Fruit fly (Drosophila melanogaster) whole organism, prepupa: ENCODE results near the gene CG3857.

Experiments used
- CG10631 ChIP-seq: fragments of 200-800 bp; sonication (Bioruptor generic); optimal IDR thresholded peaks from 2 replicates; lab custom pipeline; 2016; ENCODE audit warnings: missing biosample characterization, missing genetic modification characterization
- CG10669 ChIP-seq: fragments of 200-800 bp; sonication (Bioruptor generic); optimal IDR thresholded peaks from 3 replicates; lab custom pipeline; 2018; ENCODE audit warnings: missing biosample characterization, mild to moderate bottlenecking, missing genetic modification characterization, moderate library complexity
- CG11294 ChIP-seq: fragments of 200-800 bp; sonication (Bioruptor generic); IDR thresholded peaks from 2 replicates; pipeline ENCODE4 v1.3.6; 2022; ENCODE audit warnings: missing biosample characterization, missing genetic modification characterization
- CG15336 ChIP-seq: fragments of 200-800 bp; sonication (Bioruptor generic); IDR thresholded peaks from 2 replicates; pipeline ENCODE4 v1.3.6; 2022; ENCODE audit warnings: missing biosample characterization, missing genetic modification characterization
- CG1621 ChIP-seq: fragments of 200-800 bp; sonication (Bioruptor generic); optimal IDR thresholded peaks from 3 replicates; lab custom pipeline; 2018; ENCODE audit warnings: missing biosample characterization, mild to moderate bottlenecking, missing genetic modification characterization
- CG31627 ChIP-seq: fragments of 200-800 bp; sonication (Bioruptor generic); optimal IDR thresholded peaks from 3 replicates; lab custom pipeline; 2016; ENCODE audit warnings: missing biosample characterization, missing genetic modification characterization
- CG32006 ChIP-seq: fragments of 200-800 bp; sonication (Bioruptor generic); optimal IDR thresholded peaks from 3 replicates; lab custom pipeline; 2017; ENCODE audit warnings: missing biosample characterization, mild to moderate bottlenecking, missing genetic modification characterization
- CG34406 ChIP-seq: fragments of 200-800 bp; sonication (Bioruptor generic); optimal IDR thresholded peaks from 3 replicates; lab custom pipeline; 2016; ENCODE audit warnings: missing biosample characterization, missing genetic modification characterization
- CG3919 ChIP-seq: fragments of 200-800 bp; sonication (Bioruptor generic); optimal IDR thresholded peaks from 3 replicates; lab custom pipeline; 2016; ENCODE audit warnings: missing biosample characterization, missing genetic modification characterization
- CG4318 ChIP-seq: fragments of 200-800 bp; sonication (Bioruptor generic); optimal IDR thresholded peaks from 3 replicates; lab custom pipeline; 2017; ENCODE audit warnings: missing biosample characterization, mild to moderate bottlenecking, missing genetic modification characterization
- CG6163 ChIP-seq: fragments of 200-800 bp; sonication (Bioruptor generic); IDR thresholded peaks from 3 replicates; pipeline ENCODE4 v1.3.6; 2022; ENCODE audit warnings: missing biosample characterization, missing genetic modification characterization
- CG6276 ChIP-seq: fragments of 200-800 bp; sonication (Bioruptor generic); optimal IDR thresholded peaks from 2 replicates; lab custom pipeline; 2017; ENCODE audit warnings: missing biosample characterization, mild to moderate bottlenecking, missing genetic modification characterization
- CG6792 ChIP-seq: fragments of 200-800 bp; sonication (Bioruptor generic); optimal IDR thresholded peaks from 3 replicates; lab custom pipeline; 2016; ENCODE audit warnings: missing biosample characterization, missing genetic modification characterization
- CG6808 ChIP-seq: fragments of 200-800 bp; sonication (Bioruptor generic); optimal IDR thresholded peaks from 3 replicates; lab custom pipeline; 2017; ENCODE audit warnings: missing biosample characterization, missing genetic modification characterization, mild to moderate bottlenecking, moderate library complexity, missing genetic modification reagents
- CG6854 ChIP-seq: fragments of 200-800 bp; sonication (Bioruptor generic); optimal IDR thresholded peaks from 2 replicates; lab custom pipeline; 2017; ENCODE audit warnings: missing biosample characterization, mild to moderate bottlenecking, missing genetic modification characterization
- CG7368 ChIP-seq: fragments of 200-800 bp; sonication (Bioruptor generic); optimal IDR thresholded peaks from 3 replicates; lab custom pipeline; 2016; ENCODE audit warnings: missing biosample characterization, missing genetic modification characterization
- CG8119 ChIP-seq: fragments of 200-800 bp; sonication (Bioruptor generic); IDR thresholded peaks from 3 replicates; pipeline ENCODE4 v1.3.6; 2022; ENCODE audit warnings: missing biosample characterization, missing genetic modification characterization
- CG8632 ChIP-seq: fragments of 200-800 bp; sonication (Bioruptor generic); optimal IDR thresholded peaks from 3 replicates; lab custom pipeline; 2016; ENCODE audit warnings: missing biosample characterization, missing genetic modification characterization
- CG9139 ChIP-seq: fragments of 200-800 bp; sonication (Bioruptor generic); optimal IDR thresholded peaks from 3 replicates; lab custom pipeline; 2017; ENCODE audit warnings: missing biosample characterization, mild to moderate bottlenecking, missing genetic modification characterization
- Eip78C ChIP-seq: fragments of 200-800 bp; sonication (Bioruptor generic); peaks from one replicate; lab custom pipeline; 2016; ENCODE audit warnings: missing biosample characterization, missing genetic modification characterization
- Eip93F ChIP-seq: fragments of 200-800 bp; sonication (Bioruptor generic); optimal IDR thresholded peaks from 2 replicates; lab custom pipeline; 2016; ENCODE audit warnings: missing biosample characterization, mild to moderate bottlenecking, missing genetic modification characterization
- Ets21C ChIP-seq: fragments of 200-800 bp; sonication (Bioruptor generic); optimal IDR thresholded peaks from 3 replicates; lab custom pipeline; 2016; ENCODE audit warnings: missing biosample characterization, missing genetic modification characterization
- Ets96B ChIP-seq: fragments of 200-800 bp; optimal IDR thresholded peaks from 2 replicates; lab custom pipeline; 2019; ENCODE audit warnings: missing biosample characterization, mild to moderate bottlenecking, missing genetic modification characterization, moderate library complexity
- Gug ChIP-seq: fragments of 200-800 bp; sonication (Bioruptor generic); IDR thresholded peaks from 2 replicates; pipeline ENCODE4 v1.3.6; 2022; ENCODE audit warnings: missing biosample characterization, missing genetic modification characterization
- Hr38 ChIP-seq: sonication (Bioruptor generic); optimal IDR thresholded peaks from 2 replicates; lab custom pipeline; 2016; ENCODE audit warnings: missing biosample characterization, missing genetic modification characterization
- Hr4 ChIP-seq: fragments of 200-800 bp; sonication (Bioruptor generic); optimal IDR thresholded peaks from 3 replicates; lab custom pipeline; 2016; ENCODE audit warnings: missing biosample characterization, missing genetic modification characterization
- Lpt ChIP-seq: fragments of 200-800 bp; sonication (Bioruptor generic); optimal IDR thresholded peaks from 3 replicates; lab custom pipeline; 2016; ENCODE audit warnings: missing biosample characterization, missing genetic modification characterization
- OdsH ChIP-seq: fragments of 200-800 bp; sonication (Bioruptor generic); optimal IDR thresholded peaks from 3 replicates; lab custom pipeline; 2016; ENCODE audit warnings: missing biosample characterization, missing genetic modification characterization
- Smox ChIP-seq: fragments of 200-800 bp; sonication (Bioruptor generic); optimal IDR thresholded peaks from 3 replicates; lab custom pipeline; 2016; ENCODE audit warnings: missing biosample characterization, missing genetic modification characterization
- Sox14 ChIP-seq: fragments of 200-800 bp; sonication (Bioruptor generic); optimal IDR thresholded peaks from 3 replicates; lab custom pipeline; 2016; ENCODE audit warnings: missing biosample characterization, missing genetic modification characterization
- Sox15 ChIP-seq: fragments of 200-800 bp; sonication (Bioruptor generic); optimal IDR thresholded peaks from 3 replicates; lab custom pipeline; 2016; ENCODE audit warnings: missing biosample characterization, missing genetic modification characterization
- achi ChIP-seq: fragments of 200-800 bp; sonication (Bioruptor generic); optimal IDR thresholded peaks from 3 replicates; lab custom pipeline; 2016; ENCODE audit warnings: missing biosample characterization, missing genetic modification characterization
- acj6 ChIP-seq: fragments of 200-800 bp; sonication (Bioruptor generic); optimal IDR thresholded peaks from 3 replicates; lab custom pipeline; 2016; ENCODE audit warnings: missing biosample characterization, missing genetic modification characterization
- cyc ChIP-seq: fragments of 200-800 bp; sonication (Bioruptor generic); optimal IDR thresholded peaks from 3 replicates; lab custom pipeline; 2016; ENCODE audit warnings: missing biosample characterization, missing genetic modification characterization
- dac ChIP-seq: fragments of 200-800 bp; sonication (Bioruptor generic); optimal IDR thresholded peaks from 2 replicates; lab custom pipeline; 2017; ENCODE audit warnings: missing biosample characterization, mild to moderate bottlenecking, missing genetic modification characterization
- dsx ChIP-seq: fragments of 200-800 bp; optimal IDR thresholded peaks from 3 replicates; lab custom pipeline; 2019; ENCODE audit warnings: missing biosample characterization, mild to moderate bottlenecking, missing genetic modification characterization, moderate library complexity; ENCODE audit not compliant: poor library complexity, severe bottlenecking
- eg ChIP-seq: fragments of 200-800 bp; sonication (Bioruptor generic); IDR thresholded peaks from 3 replicates; pipeline ENCODE4 v1.3.6; 2022; ENCODE audit warnings: missing biosample characterization, missing genetic modification characterization
- esn ChIP-seq: fragments of 200-800 bp; sonication (Bioruptor generic); optimal IDR thresholded peaks from 2 replicates; lab custom pipeline; 2016; ENCODE audit warnings: missing biosample characterization, mild to moderate bottlenecking, missing genetic modification characterization, moderate library complexity
- fd59A ChIP-seq: fragments of 200-800 bp; sonication (Bioruptor generic); optimal IDR thresholded peaks from 2 replicates; lab custom pipeline; 2017; ENCODE audit warnings: missing biosample characterization, mild to moderate bottlenecking, missing genetic modification characterization, missing genetic modification reagents
- fd85E ChIP-seq: fragments of 200-800 bp; sonication (Bioruptor generic); optimal IDR thresholded peaks from 3 replicates; lab custom pipeline; 2016; ENCODE audit warnings: missing biosample characterization, missing genetic modification characterization
- lz ChIP-seq: fragments of 200-800 bp; sonication (Bioruptor generic); optimal IDR thresholded peaks from 3 replicates; lab custom pipeline; 2016; ENCODE audit warnings: missing biosample characterization, missing genetic modification characterization
- pdm3 ChIP-seq: fragments of 200-800 bp; sonication (Bioruptor generic); optimal IDR thresholded peaks from 3 replicates; lab custom pipeline; 2016; ENCODE audit warnings: missing biosample characterization, missing genetic modification characterization
- salr ChIP-seq, 2 experiments: fragments of 200-800 bp; sonication (Bioruptor generic); optimal IDR thresholded peaks; 3 replicates each; lab custom pipeline; 2016 to 2018; ENCODE audit warnings: missing biosample characterization in 2 of 2, missing genetic modification characterization in 2 of 2, mild to moderate bottlenecking in 1 of 2
- svp ChIP-seq: fragments of 200-800 bp; sonication (Bioruptor generic); peaks from one replicate; lab custom pipeline; 2016; ENCODE audit warnings: missing biosample characterization, missing genetic modification characterization
- vri ChIP-seq: fragments of 200-800 bp; sonication (Bioruptor generic); optimal IDR thresholded peaks from 3 replicates; lab custom pipeline; 2016; ENCODE audit warnings: missing biosample characterization, mild to moderate bottlenecking, missing genetic modification characterization

CG3857 gene

dm6 chrX:1979673-1980072 is 39.8 kb upstream of the CG3857 start (continued):
- TF ChIP-seq Eip93F (GFP tag; lab: Kevin White, UChicago) = no peak
- TF ChIP-seq CG9139 = no peak
- no peak for TF ChIP-seq Ets96B (tag; lab: Kevin White, UChicago)
- TF ChIP-seq Eip78C (GFP tag; lab: Kevin White, UChicago) = peak; percentile 21
- TF ChIP-seq CG32006 (GFP tag; lab: Kevin White, UChicago) = peak; percentile 63
- TF ChIP-seq CG6276 (GFP tag; lab: Kevin White, UChicago) = peak; percentile 75
- no peak for TF ChIP-seq CG31627 (GFP tag; lab: Kevin White, UChicago)
- no peak for TF ChIP-seq esn (GFP tag; lab: Kevin White, UChicago)
- TF ChIP-seq Smox = no peak
- no peak for TF ChIP-seq fd59A (GFP tag; lab: Kevin White, UChicago)
- TF ChIP-seq eg = peak; percentile 89
- peak; percentile 38 for TF ChIP-seq pdm3
- TF ChIP-seq CG6854 = no peak
- no peak for TF ChIP-seq salr (GFP tag; optimal IDR thresholded peaks at IDR 0.05; lab: Kevin White, UChicago)
- TF ChIP-seq acj6 (GFP tag; lab: Kevin White, UChicago) = peak; percentile 9
- peak; percentile 90 for TF ChIP-seq CG15336 (GFP tag; lab: Robert Waterston, UW)
- no peak for TF ChIP-seq CG6808 (GFP tag; lab: Kevin White, UChicago)
- TF ChIP-seq achi (GFP tag; lab: Kevin White, UChicago) = peak; percentile 7
- no peak for TF ChIP-seq CG8632 (GFP tag; lab: Kevin White, UChicago)
- no peak for TF ChIP-seq Ets21C (GFP tag; lab: Kevin White, UChicago)
- TF ChIP-seq CG7368 (GFP tag; lab: Kevin White, UChicago) = no peak
- TF ChIP-seq fd85E = no peak
- TF ChIP-seq dsx (GFP tag; lab: Kevin White, UChicago) = no peak
- no peak for TF ChIP-seq CG1621 (tag; lab: Kevin White, UChicago)
- TF ChIP-seq cyc (GFP tag; lab: Kevin White, UChicago) = no peak

- no peak for TF ChIP-seq Hr38 (GFP tag; lab: Kevin White, UChicago)
- TF ChIP-seq Smox = no peak
- no peak for TF ChIP-seq svp (GFP tag; lab: Kevin White, UChicago)
- TF ChIP-seq pdm3 = peak; percentile 34
- TF ChIP-seq CG7368 (GFP tag; lab: Kevin White, UChicago) = no peak
- peak; percentile 23 for TF ChIP-seq achi (GFP tag; lab: Kevin White, UChicago)
- peak; percentile 83 for TF ChIP-seq CG8119 (GFP tag; lab: Robert Waterston, UW)
- TF ChIP-seq CG6792 (GFP tag; lab: Kevin White, UChicago) = no peak
- TF ChIP-seq CG3919 (GFP tag; lab: Kevin White, UChicago) = peak; percentile 17
- TF ChIP-seq salr (GFP tag; optimal IDR thresholded peaks at IDR 0.05; lab: Kevin White, UChicago) = peak in 1 of 2 experiments; percentile 4
- peak; percentile 80 for TF ChIP-seq CG6276 (GFP tag; lab: Kevin White, UChicago)
- TF ChIP-seq Sox14 (GFP tag; lab: Kevin White, UChicago) = no peak
- TF ChIP-seq lz (GFP tag; lab: Kevin White, UChicago) = no peak
- no peak for TF ChIP-seq vri (GFP tag; lab: Kevin White, UChicago)
- no peak for TF ChIP-seq Sox15 (GFP tag; lab: Kevin White, UChicago)
- no peak for TF ChIP-seq acj6 (GFP tag; lab: Kevin White, UChicago)
- TF ChIP-seq CG32006 (GFP tag; lab: Kevin White, UChicago) = peak; percentile 92
- TF ChIP-seq OdsH (GFP tag; lab: Kevin White, UChicago) = peak; percentile 28
- peak; percentile 47 for TF ChIP-seq Lpt (GFP tag; lab: Kevin White, UChicago)
- TF ChIP-seq CG10669 = no peak
- TF ChIP-seq CG9139 = no peak
- no peak for TF ChIP-seq CG34406 (GFP tag; lab: Kevin White, UChicago)
- TF ChIP-seq CG11294 (GFP tag; lab: Robert Waterston, UW) = peak; percentile 52; the same call in 1 of the 2 replicates
- TF ChIP-seq Eip78C (GFP tag; lab: Kevin White, UChicago) = peak; percentile 68
- TF ChIP-seq fd85E = no peak
- TF ChIP-seq eg = peak; percentile 76; the same call in 2 of the 3 replicates
- TF ChIP-seq CG4318 (GFP tag; lab: Kevin White, UChicago) = peak; percentile 78
- no peak for TF ChIP-seq fd59A (GFP tag; lab: Kevin White, UChicago)
- TF ChIP-seq Gug = peak; percentile 64
- no peak for TF ChIP-seq CG10631 (GFP tag; lab: Kevin White, UChicago)
- TF ChIP-seq dac (GFP tag; lab: Kevin White, UChicago) = peak; percentile 80
- peak; percentile 83 for TF ChIP-seq Hr4
- 0 out of 3 replicates have a peak, but pooled peaks have one; percentile 11 for TF ChIP-seq CG6163 (GFP tag; lab: Robert Waterston, UW)
- no peak for TF ChIP-seq dsx (GFP tag; lab: Kevin White, UChicago)
- TF ChIP-seq CG15336 (GFP tag; lab: Robert Waterston, UW) = peak; percentile 88
Observed at dm6 chrX:1979031-1979430, 39.2 kb upstream of the CG3857 start.
